Fruit fly (Drosophila melanogaster) Kc167 (cell line): ENCODE results near the gene cype.

Experiments used
- Myc ChIP-seq: fragments of >200 bp; optimal IDR thresholded peaks from 2 replicates; lab custom pipeline; 2017; ENCODE audit warnings: missing external identifiers
- insv ChIP-seq: fragments of >200 bp; optimal IDR thresholded peaks from 3 replicates; lab custom pipeline; 2018; ENCODE audit warnings: missing external identifiers
- psq ChIP-seq: fragments of >200 bp; optimal IDR thresholded peaks from 2 replicates; lab custom pipeline; 2017; ENCODE audit warnings: missing external identifiers

DNA sequence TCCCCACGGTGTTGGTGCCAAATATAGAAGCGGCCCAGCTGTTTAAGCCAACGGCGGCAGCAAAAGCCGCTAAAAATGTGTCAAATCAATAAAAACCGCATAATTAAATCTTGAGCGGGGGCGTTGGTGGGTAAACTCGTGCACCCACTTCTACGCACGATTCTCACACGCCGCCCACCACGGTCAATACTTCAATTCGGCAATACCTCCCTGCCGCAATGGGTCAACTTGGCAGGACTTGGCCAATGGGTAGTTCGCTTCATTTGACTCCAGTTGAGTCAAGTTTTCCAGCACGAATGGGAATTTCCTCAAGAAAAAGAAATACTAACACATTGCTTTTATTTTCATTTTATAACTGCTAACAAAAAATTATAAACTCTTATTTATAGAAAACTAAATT lies 21.6 kb downstream of the cype start:
- TF ChIP-seq insv (lab: Kevin White, UChicago): no peak
- no peak for TF ChIP-seq Myc (lab: Kevin White, UChicago)
- TF ChIP-seq psq (lab: Kevin White, UChicago): no peak
